ENCODE assay signal across 1 worm cellular context in the genomic region with DNA sequence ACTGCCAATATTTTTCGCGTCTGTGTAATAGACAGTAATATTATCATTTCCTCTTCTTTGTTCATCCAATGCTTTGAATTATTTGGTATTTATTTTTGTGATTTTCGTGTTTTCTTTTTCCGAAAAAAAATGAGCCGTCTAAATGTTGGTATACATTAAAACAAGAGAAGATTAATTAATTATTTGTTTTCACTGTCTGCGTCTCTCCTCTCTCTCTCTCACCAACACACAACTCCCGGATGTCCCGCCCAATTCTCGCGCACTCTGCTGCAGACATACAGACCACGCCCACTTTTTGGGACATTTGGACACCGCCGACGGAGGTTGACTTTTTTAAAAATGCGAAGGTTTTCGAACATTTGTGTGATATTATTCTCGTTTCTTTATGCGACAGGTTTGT.
TF ChIP-seq lines count a peak whose summit lies in the region.

Gene zig-8 (plus strand): TSS at position 301 of the 400 bp plus-strand sequence.

TF ChIP-seq in whole organism, L1 larva, 84 proteins besides CTCF, POLR2A, EP300 and RAD21 (continued from another document):
- peak; percentile 37 for TF ChIP-seq unc-86 (tag; optimal IDR thresholded peaks at IDR 0.05; lab: Kevin White, UChicago)
